Fruit fly (Drosophila melanogaster) whole organism, embryonic: ENCODE results near the gene Osi17.
A peak's percentile ranks its signal among the peaks of the same experiment; 100 is the strongest.

ENCODE experiments used
- Asciz ChIP-seq: fragments of 200-800 bp; sonication (Bioruptor generic); optimal IDR thresholded peaks from 2 replicates; lab custom pipeline; 2017; ENCODE audit warnings: missing biosample characterization, mild to moderate bottlenecking, missing genetic modification characterization, missing genetic modification reagents
- B-H2 ChIP-seq: fragments of 200-800 bp; sonication (Bioruptor generic); optimal IDR thresholded peaks from 2 replicates; lab custom pipeline; 2018; ENCODE audit warnings: missing biosample characterization, mild to moderate bottlenecking, missing genetic modification characterization
- Blimp-1 ChIP-seq: fragments of 200-800 bp; sonication (Bioruptor generic); optimal IDR thresholded peaks from 3 replicates; lab custom pipeline; 2018; ENCODE audit warnings: missing biosample characterization, missing genetic modification characterization, mild to moderate bottlenecking, moderate library complexity, missing genetic modification reagents
- CG13424 ChIP-seq: fragments of 200-800 bp; sonication (Bioruptor generic); optimal IDR thresholded peaks from 2 replicates; lab custom pipeline; 2019; ENCODE audit warnings: missing biosample characterization, mild to moderate bottlenecking, missing genetic modification characterization, moderate library complexity
- CG15073 ChIP-seq: fragments of 200-800 bp; sonication (Bioruptor generic); optimal IDR thresholded peaks from 2 replicates; lab custom pipeline; 2016; ENCODE audit warnings: missing biosample characterization, missing genetic modification characterization
- CG15514 ChIP-seq: fragments of 200-800 bp; sonication (Bioruptor generic); optimal IDR thresholded peaks from 3 replicates; lab custom pipeline; 2017; ENCODE audit warnings: missing biosample characterization, missing genetic modification characterization, mild to moderate bottlenecking, moderate library complexity, missing genetic modification reagents
- CG16813 ChIP-seq: fragments of 200-800 bp; sonication (Bioruptor generic); IDR thresholded peaks from 3 replicates; pipeline ENCODE4 v1.3.6; 2022; ENCODE audit warnings: missing biosample characterization, missing genetic modification characterization; ENCODE audit not compliant: partially characterized antibody
- CG16815 ChIP-seq: fragments of 200-800 bp; sonication (Bioruptor generic); optimal IDR thresholded peaks from 3 replicates; lab custom pipeline; 2017; ENCODE audit warnings: missing biosample characterization, mild to moderate bottlenecking, missing genetic modification characterization
- CG17802 ChIP-seq: fragments of 200-800 bp; sonication (Bioruptor generic); optimal IDR thresholded peaks from 2 replicates; lab custom pipeline; 2018; ENCODE audit warnings: missing biosample characterization, mild to moderate bottlenecking, missing genetic modification characterization, moderate library complexity
- CG18619 ChIP-seq: fragments of 200-800 bp; sonication (Bioruptor generic); optimal IDR thresholded peaks from 3 replicates; lab custom pipeline; 2017; ENCODE audit warnings: missing biosample characterization, mild to moderate bottlenecking, missing genetic modification characterization
- CG18764 ChIP-seq: fragments of 200-800 bp; sonication (Bioruptor generic); optimal IDR thresholded peaks from 3 replicates; lab custom pipeline; 2016; ENCODE audit warnings: missing biosample characterization, missing genetic modification characterization
- CG4282 ChIP-seq: fragments of 200-800 bp; sonication (Bioruptor generic); optimal IDR thresholded peaks from 2 replicates; lab custom pipeline; 2016; ENCODE audit warnings: missing biosample characterization, missing genetic modification characterization
- CG6175 ChIP-seq: fragments of 200-800 bp; sonication (Bioruptor generic); IDR thresholded peaks from 3 replicates; pipeline ENCODE4 v1.3.6; 2022; ENCODE audit warnings: missing biosample characterization, missing genetic modification characterization
- CG6654 ChIP-seq: fragments of 200-800 bp; sonication (Bioruptor generic); optimal IDR thresholded peaks from 2 replicates; lab custom pipeline; 2017; ENCODE audit warnings: missing biosample characterization, mild to moderate bottlenecking, missing genetic modification characterization
- E2f1 ChIP-seq: fragments of 200-800 bp; sonication (Bioruptor generic); IDR thresholded peaks from 2 replicates; pipeline ENCODE4 v1.3.6; 2022; ENCODE audit warnings: missing biosample characterization, missing genetic modification characterization
- Hr78 ChIP-seq, 2 experiments: fragments of 200-800 bp in 1 of 2; fragments of >200 bp in 1 of 2; sonication (Bioruptor generic) in 1 of 2; optimal IDR thresholded peaks; 2 replicates each; lab custom pipeline; 2017 to 2019; ENCODE audit warnings: missing biosample characterization in 2 of 2, missing genetic modification characterization in 2 of 2, mild to moderate bottlenecking in 1 of 2, moderate library complexity in 1 of 2
- Oaz ChIP-seq: fragments of 200-800 bp; sonication (Bioruptor generic); IDR thresholded peaks from 2 replicates; pipeline ENCODE4 v1.3.6; 2022; ENCODE audit warnings: missing biosample characterization, missing genetic modification characterization
- Side ChIP-seq: fragments of 200-800 bp; sonication (Bioruptor generic); optimal IDR thresholded peaks from 2 replicates; lab custom pipeline; 2016; ENCODE audit warnings: missing biosample characterization, missing genetic modification characterization
- Sox102F ChIP-seq: fragments of 200-800 bp; sonication (Bioruptor generic); optimal IDR thresholded peaks from 2 replicates; lab custom pipeline; 2018; ENCODE audit warnings: missing biosample characterization, mild to moderate bottlenecking, missing genetic modification characterization, moderate library complexity
- ara ChIP-seq: fragments of 200-800 bp; sonication (Bioruptor generic); IDR thresholded peaks from 2 replicates; pipeline ENCODE4 v1.3.6; 2022; ENCODE audit warnings: missing biosample characterization, missing genetic modification characterization
- bowl ChIP-seq: fragments of 200-800 bp; sonication (Bioruptor generic); IDR thresholded peaks from 2 replicates; pipeline ENCODE4 v1.3.6; 2022; ENCODE audit warnings: missing biosample characterization, missing genetic modification characterization
- bsh ChIP-seq, 2 experiments: fragments of 200-800 bp; sonication (Bioruptor generic); optimal IDR thresholded peaks; 2 replicates each; lab custom pipeline; 2017 to 2018; ENCODE audit warnings: mild to moderate bottlenecking in 2 of 2, missing biosample characterization in 2 of 2, missing genetic modification characterization in 2 of 2, moderate library complexity in 1 of 2
- dm ChIP-seq: fragments of 200-800 bp; sonication (Bioruptor generic); optimal IDR thresholded peaks from 3 replicates; lab custom pipeline; 2016; ENCODE audit warnings: missing biosample characterization, missing genetic modification characterization
- dmrt11E ChIP-seq: fragments of 200-800 bp; sonication (Bioruptor generic); optimal IDR thresholded peaks from 3 replicates; lab custom pipeline; 2018; ENCODE audit warnings: missing biosample characterization, mild to moderate bottlenecking, missing genetic modification characterization, moderate library complexity
- fd96Cb ChIP-seq: fragments of 200-800 bp; sonication (Bioruptor generic); optimal IDR thresholded peaks from 2 replicates; lab custom pipeline; 2018; ENCODE audit warnings: missing biosample characterization, mild to moderate bottlenecking, missing genetic modification characterization, moderate library complexity
- fu2 ChIP-seq: fragments of 200-800 bp; sonication (Bioruptor generic); optimal IDR thresholded peaks from 2 replicates; lab custom pipeline; 2016; ENCODE audit warnings: missing biosample characterization, missing genetic modification characterization
- hbn ChIP-seq: fragments of 200-800 bp; sonication (Bioruptor generic); IDR thresholded peaks from 2 replicates; pipeline ENCODE4 v1.3.6; 2022; ENCODE audit warnings: missing biosample characterization, missing genetic modification characterization; ENCODE audit not compliant: partially characterized antibody
- jigr1 ChIP-seq: fragments of 200-800 bp; sonication (Bioruptor generic); IDR thresholded peaks from 3 replicates; pipeline ENCODE4 v1.3.6; 2022; ENCODE audit warnings: missing biosample characterization, missing genetic modification characterization
- lmd ChIP-seq: fragments of 200-800 bp; sonication (Bioruptor generic); IDR thresholded peaks from 2 replicates; pipeline ENCODE4 v1.3.6; 2022; ENCODE audit warnings: missing biosample characterization, missing genetic modification characterization
- odd ChIP-seq: fragments of 200-800 bp; sonication (Bioruptor generic); optimal IDR thresholded peaks from 2 replicates; lab custom pipeline; 2017; ENCODE audit warnings: missing biosample characterization, mild to moderate bottlenecking, missing genetic modification characterization
- pb ChIP-seq: fragments of 200-800 bp; sonication (Bioruptor generic); optimal IDR thresholded peaks from 3 replicates; lab custom pipeline; 2016; ENCODE audit warnings: missing biosample characterization, missing genetic modification characterization
- so ChIP-seq: fragments of 200-800 bp; sonication (Bioruptor generic); IDR thresholded peaks from 3 replicates; pipeline ENCODE4 v1.3.6; 2022; ENCODE audit warnings: missing biosample characterization, missing genetic modification characterization
- tap ChIP-seq: fragments of 200-800 bp; optimal IDR thresholded peaks from 3 replicates; lab custom pipeline; 2019; ENCODE audit warnings: missing biosample characterization, mild to moderate bottlenecking, missing genetic modification characterization, moderate library complexity
- toy ChIP-seq: fragments of 200-800 bp; sonication (Bioruptor generic); IDR thresholded peaks from 2 replicates; pipeline ENCODE4 v1.3.6; 2022; ENCODE audit warnings: missing biosample characterization, missing genetic modification characterization
- vnd ChIP-seq: fragments of 200-800 bp; sonication (Bioruptor generic); IDR thresholded peaks from 3 replicates; pipeline ENCODE4 v1.3.6; 2022; ENCODE audit warnings: missing biosample characterization, missing genetic modification characterization; ENCODE audit not compliant: partially characterized antibody

Osi17 gene

DNA sequence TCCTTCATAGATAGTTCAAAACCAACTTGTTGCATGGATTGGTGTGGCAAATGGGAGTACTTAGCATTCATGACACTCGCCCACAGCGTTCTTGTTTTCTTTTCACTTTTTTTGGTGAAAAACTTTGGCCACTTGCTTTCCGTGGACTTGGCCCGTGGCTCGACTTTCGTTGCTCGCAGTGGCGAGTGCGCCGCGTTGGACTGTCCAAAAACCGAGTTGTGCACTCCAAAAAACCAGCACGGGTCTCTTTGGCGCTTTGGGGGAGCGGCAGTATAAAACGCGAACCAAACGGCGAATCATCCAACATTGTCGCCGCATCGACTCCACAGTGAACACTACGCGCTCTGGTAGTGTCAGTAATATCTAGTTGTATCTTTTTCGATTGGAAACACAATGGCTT lies 28.2 kb downstream of the Osi17 start, which contains the start of gene Osi20:
Gene Osi20 (plus strand): TSS at position 301 of the 400 bp plus-strand sequence.
- TF ChIP-seq CG18619 (GFP tag; lab: Kevin White, UChicago), result no peak
- TF ChIP-seq Blimp-1 (GFP tag; lab: Kevin White, UChicago), result peak; percentile 50
- TF ChIP-seq hbn (GFP tag; lab: Robert Waterston, UW), result no peak
- TF ChIP-seq so (GFP tag; lab: Robert Waterston, UW), result no peak
- TF ChIP-seq ara (GFP tag; lab: Robert Waterston, UW), result 0 out of 2 replicates have a peak, but pooled peaks have one; percentile 18
- no peak for TF ChIP-seq Hr78 (GFP tag; optimal IDR thresholded peaks at IDR 0.05; lab: Kevin White, UChicago)
- no peak for TF ChIP-seq lmd

- no peak for TF ChIP-seq fu2 (GFP tag; lab: Kevin White, UChicago)
- no peak for TF ChIP-seq CG16813 (GFP tag; lab: Robert Waterston, UW)
- no peak for TF ChIP-seq Asciz
- no peak for TF ChIP-seq pb
- TF ChIP-seq bsh (GFP tag; optimal IDR thresholded peaks at IDR 0.05; lab: Kevin White, UChicago), result no peak
- no peak for TF ChIP-seq CG15073 (GFP tag; lab: Kevin White, UChicago)
- TF ChIP-seq CG15514, result no peak
- no peak for TF ChIP-seq dm
- no peak for TF ChIP-seq CG4282
- no peak for TF ChIP-seq B-H2 (GFP tag; lab: Kevin White, UChicago)
- no peak for TF ChIP-seq vnd (GFP tag; lab: Robert Waterston, UW)
- TF ChIP-seq dmrt11E (tag; lab: Kevin White, UChicago), result no peak
- TF ChIP-seq jigr1 (GFP tag; lab: Robert Waterston, UW), result no peak
- no peak for TF ChIP-seq E2f1 (GFP tag; lab: Robert Waterston, UW)
- no peak for TF ChIP-seq toy (GFP tag; lab: Robert Waterston, UW)
Measured at dm6 chr3R:6341668-6342067, 30.1 kb downstream of the Osi17 start, which contains the start of gene CG17917. Gene CG17917 (plus strand): TSS chr3R:6341968.

- TF ChIP-seq CG17802, result no peak
- TF ChIP-seq CG6175 (GFP tag; lab: Robert Waterston, UW), result no peak
- no peak for TF ChIP-seq Side (GFP tag; lab: Kevin White, UChicago)
- no peak for TF ChIP-seq CG6654 (GFP tag; lab: Kevin White, UChicago)
- no peak for TF ChIP-seq CG16815 (GFP tag; lab: Kevin White, UChicago)
- TF ChIP-seq Oaz (GFP tag; lab: Robert Waterston, UW), result no peak
- TF ChIP-seq fd96Cb (tag; lab: Kevin White, UChicago), result no peak
- no peak for TF ChIP-seq odd (GFP tag; lab: Kevin White, UChicago)
- no peak for TF ChIP-seq bowl (GFP tag; lab: Robert Waterston, UW)
- TF ChIP-seq CG13424 (tag; lab: Kevin White, UChicago), result no peak
- TF ChIP-seq CG18764 (GFP tag; lab: Kevin White, UChicago), result no peak
- TF ChIP-seq tap (tag; lab: Kevin White, UChicago), result no peak
- no peak for TF ChIP-seq Sox102F (GFP tag; lab: Kevin White, UChicago)
Measured at dm6 chr3R:6342702-6343101, 31.1 kb downstream of the Osi17 start, which contains the start of gene CG10298. Gene CG10298 (plus strand): TSS chr3R:6343002.
